Fruit fly (Drosophila melanogaster) whole organism, embryonic: ENCODE results near the gene CG34117.

ENCODE experiments used
- B-H1 ChIP-seq: fragments of 200-800 bp; sonication (Bioruptor generic); IDR thresholded peaks from 3 replicates; pipeline ENCODE4 v1.3.6; 2022; ENCODE audit warnings: missing biosample characterization, missing genetic modification characterization
- C15 ChIP-seq: fragments of 200-800 bp; sonication (Bioruptor generic); IDR thresholded peaks from 3 replicates; pipeline ENCODE4 v1.3.6; 2022; ENCODE audit warnings: missing biosample characterization, missing genetic modification characterization
- CG10267 ChIP-seq: fragments of 200-800 bp; sonication (Bioruptor generic); optimal IDR thresholded peaks from 2 replicates; lab custom pipeline; 2018; ENCODE audit warnings: missing biosample characterization, mild to moderate bottlenecking, missing genetic modification characterization, moderate library complexity
- CG1233 ChIP-seq: fragments of 200-800 bp; sonication (Bioruptor generic); optimal IDR thresholded peaks from 4 replicates; lab custom pipeline; 2018; ENCODE audit warnings: missing biosample characterization, mild to moderate bottlenecking, missing genetic modification characterization
- CG14441 ChIP-seq: fragments of 200-800 bp; sonication (Bioruptor generic); IDR thresholded peaks from 2 replicates; pipeline ENCODE4 v1.3.6; 2022; ENCODE audit warnings: missing biosample characterization, missing genetic modification characterization
- CG17361 ChIP-seq: fragments of 200-800 bp; sonication (Bioruptor generic); IDR thresholded peaks from 3 replicates; pipeline ENCODE4 v1.3.6; 2022; ENCODE audit warnings: missing biosample characterization, missing genetic modification characterization
- CG17385 ChIP-seq: fragments of 200-800 bp; sonication (Bioruptor generic); optimal IDR thresholded peaks from 3 replicates; lab custom pipeline; 2018; ENCODE audit warnings: missing biosample characterization, mild to moderate bottlenecking, missing genetic modification characterization
- CG17568 ChIP-seq: fragments of 200-800 bp; sonication (Bioruptor generic); optimal IDR thresholded peaks from 2 replicates; lab custom pipeline; 2018; ENCODE audit warnings: missing biosample characterization, mild to moderate bottlenecking, missing genetic modification characterization, moderate library complexity
- CG1832 ChIP-seq: fragments of 200-800 bp; sonication (Bioruptor generic); optimal IDR thresholded peaks from 2 replicates; lab custom pipeline; 2017; ENCODE audit warnings: missing biosample characterization, mild to moderate bottlenecking, missing genetic modification characterization, inconsistent platforms
- CG18476 ChIP-seq: fragments of 200-800 bp; sonication (Bioruptor generic); optimal IDR thresholded peaks from 2 replicates; lab custom pipeline; 2016; ENCODE audit warnings: missing biosample characterization, mild to moderate bottlenecking, missing genetic modification characterization
- CG2129 ChIP-seq: fragments of 200-800 bp; sonication (Bioruptor generic); IDR thresholded peaks from 2 replicates; pipeline ENCODE4 v1.3.6; 2022; ENCODE audit warnings: missing biosample characterization, missing genetic modification characterization; ENCODE audit not compliant: partially characterized antibody
- CG3065 ChIP-seq: fragments of 200-800 bp; sonication (Bioruptor generic); optimal IDR thresholded peaks from 2 replicates; lab custom pipeline; 2016; ENCODE audit warnings: missing biosample characterization, missing genetic modification characterization
- CG3163 ChIP-seq: fragments of 200-800 bp; sonication (Bioruptor generic); optimal IDR thresholded peaks from 3 replicates; lab custom pipeline; 2016; ENCODE audit warnings: missing biosample characterization, missing genetic modification characterization
- CG3838 ChIP-seq: fragments of 200-800 bp; sonication (Bioruptor generic); optimal IDR thresholded peaks from 3 replicates; lab custom pipeline; 2016; ENCODE audit warnings: missing biosample characterization, missing genetic modification characterization
- CG4854 ChIP-seq: fragments of 200-800 bp; sonication (Bioruptor generic); optimal IDR thresholded peaks from 2 replicates; lab custom pipeline; 2016; ENCODE audit warnings: missing biosample characterization, missing genetic modification characterization, inconsistent platforms
- CG5245 ChIP-seq: fragments of 200-800 bp; sonication (Bioruptor generic); optimal IDR thresholded peaks from 3 replicates; lab custom pipeline; 2016; ENCODE audit warnings: missing biosample characterization, missing genetic modification characterization
- CG6813 ChIP-seq: fragments of 200-800 bp; sonication (Bioruptor generic); optimal IDR thresholded peaks from 2 replicates; lab custom pipeline; 2017; ENCODE audit warnings: missing biosample characterization, missing genetic modification characterization, mild to moderate bottlenecking, moderate library complexity, missing genetic modification reagents
- CG9215 ChIP-seq: fragments of 200-800 bp; sonication (Bioruptor generic); IDR thresholded peaks from 2 replicates; pipeline ENCODE4 v1.3.6; 2022; ENCODE audit warnings: missing biosample characterization, missing genetic modification characterization
- Dfd ChIP-seq, 2 experiments: fragments of >200 bp; optimal IDR thresholded peaks; 2 replicates each; lab custom pipeline; 2017; ENCODE audit warnings: missing biosample characterization in 2 of 2, missing genetic modification characterization in 2 of 2
- E2f1 ChIP-seq: fragments of 200-800 bp; sonication (Bioruptor generic); IDR thresholded peaks from 2 replicates; pipeline ENCODE4 v1.3.6; 2022; ENCODE audit warnings: missing biosample characterization, missing genetic modification characterization
- Gsc ChIP-seq: fragments of 200-800 bp; sonication (Bioruptor generic); IDR thresholded peaks from 2 replicates; pipeline ENCODE4 v1.3.6; 2022; ENCODE audit warnings: missing biosample characterization, missing genetic modification characterization
- HLH54F ChIP-seq: fragments of 200-800 bp; sonication (Bioruptor generic); optimal IDR thresholded peaks from 3 replicates; lab custom pipeline; 2016; ENCODE audit warnings: missing biosample characterization, missing genetic modification characterization
- Hmx ChIP-seq: fragments of 200-800 bp; sonication (Bioruptor generic); optimal IDR thresholded peaks from 2 replicates; lab custom pipeline; 2016; ENCODE audit warnings: missing biosample characterization, missing genetic modification characterization
- Lhr ChIP-seq: fragments of 200-800 bp; sonication (Bioruptor generic); optimal IDR thresholded peaks from 3 replicates; lab custom pipeline; 2017; ENCODE audit warnings: mild to moderate bottlenecking, missing biosample characterization, missing genetic modification reagents, missing genetic modification characterization
- Meics ChIP-seq: fragments of 200-800 bp; sonication (Bioruptor generic); optimal IDR thresholded peaks from 2 replicates; lab custom pipeline; 2017; ENCODE audit warnings: missing biosample characterization, mild to moderate bottlenecking, missing genetic modification characterization
- Nf-YA ChIP-seq: fragments of 200-800 bp; sonication (Bioruptor generic); IDR thresholded peaks from 2 replicates; pipeline ENCODE4 v1.3.6; 2022; ENCODE audit warnings: missing biosample characterization, missing genetic modification characterization
- Sox102F ChIP-seq: fragments of 200-800 bp; sonication (Bioruptor generic); optimal IDR thresholded peaks from 2 replicates; lab custom pipeline; 2018; ENCODE audit warnings: missing biosample characterization, mild to moderate bottlenecking, missing genetic modification characterization, moderate library complexity
- Sry-β ChIP-seq: fragments of 200-800 bp; sonication (Bioruptor generic); optimal IDR thresholded peaks from 2 replicates; lab custom pipeline; 2018; ENCODE audit warnings: missing biosample characterization, mild to moderate bottlenecking, missing genetic modification characterization, moderate library complexity
- Tbp ChIP-seq: fragments of >200 bp; optimal IDR thresholded peaks from 2 replicates; lab custom pipeline; 2018; ENCODE audit warnings: missing biosample characterization, missing genetic modification characterization
- Trl ChIP-seq, 3 experiments: fragments of >200 bp in 2 of 3; fragments of 200-800 bp in 1 of 3; sonication (Bioruptor generic) in 1 of 3; optimal IDR thresholded peaks; 2 replicates in 1 of 3; 3 replicates in 2 of 3; lab custom pipeline; 2016 to 2017; ENCODE audit warnings: missing biosample characterization in 1 of 3, missing genetic modification characterization in 1 of 3
- Usf ChIP-seq: fragments of 200-800 bp; sonication (Bioruptor generic); optimal IDR thresholded peaks from 2 replicates; lab custom pipeline; 2017; ENCODE audit warnings: missing genotype, missing biosample characterization, missing genetic modification characterization
- Vsx1 ChIP-seq: fragments of 200-800 bp; sonication (Bioruptor generic); optimal IDR thresholded peaks from 2 replicates; lab custom pipeline; 2017; ENCODE audit warnings: missing biosample characterization, mild to moderate bottlenecking, missing genetic modification characterization, missing genetic modification reagents
- Xbp1 ChIP-seq: fragments of 200-800 bp; sonication (Bioruptor generic); optimal IDR thresholded peaks from 3 replicates; lab custom pipeline; 2016; ENCODE audit warnings: missing biosample characterization, mild to moderate bottlenecking, missing genetic modification characterization
- cwo ChIP-seq: fragments of 200-800 bp; sonication (Bioruptor generic); optimal IDR thresholded peaks from 3 replicates; lab custom pipeline; 2017; ENCODE audit warnings: missing biosample characterization, missing genetic modification characterization, mild to moderate bottlenecking, moderate library complexity, missing genetic modification reagents
- da ChIP-seq: fragments of 200-800 bp; sonication (Bioruptor generic); optimal IDR thresholded peaks from 2 replicates; lab custom pipeline; 2016; ENCODE audit warnings: missing biosample characterization, missing genetic modification characterization
- dmrt99B ChIP-seq: fragments of 200-800 bp; sonication (Bioruptor generic); optimal IDR thresholded peaks from 2 replicates; lab custom pipeline; 2018; ENCODE audit warnings: missing biosample characterization, mild to moderate bottlenecking, missing genetic modification characterization, moderate library complexity
- exex ChIP-seq: fragments of 200-800 bp; sonication (Bioruptor generic); optimal IDR thresholded peaks from 4 replicates; lab custom pipeline; 2018; ENCODE audit warnings: missing biosample characterization, mild to moderate bottlenecking, missing genetic modification characterization, moderate library complexity
- gro ChIP-seq: fragments of 200-800 bp; sonication (Bioruptor generic); optimal IDR thresholded peaks from 2 replicates; lab custom pipeline; 2016; ENCODE audit warnings: missing biosample characterization, missing genetic modification characterization
- gsb-n ChIP-seq: fragments of 200-800 bp; sonication (Bioruptor generic); optimal IDR thresholded peaks from 3 replicates; lab custom pipeline; 2018; ENCODE audit warnings: missing biosample characterization, mild to moderate bottlenecking, missing genetic modification characterization
- h ChIP-seq: fragments of >200 bp; optimal IDR thresholded peaks from 2 replicates; lab custom pipeline; 2017
- knrl ChIP-seq: fragments of 200-800 bp; sonication (Bioruptor generic); IDR thresholded peaks from 3 replicates; pipeline ENCODE4 v1.3.6; 2022; ENCODE audit warnings: missing biosample characterization, missing genetic modification characterization; ENCODE audit not compliant: partially characterized antibody
- mirr ChIP-seq: fragments of 200-800 bp; sonication (Bioruptor generic); optimal IDR thresholded peaks from 3 replicates; lab custom pipeline; 2018; ENCODE audit warnings: missing biosample characterization, mild to moderate bottlenecking, missing genetic modification characterization
- odd ChIP-seq: fragments of 200-800 bp; sonication (Bioruptor generic); optimal IDR thresholded peaks from 2 replicates; lab custom pipeline; 2017; ENCODE audit warnings: missing biosample characterization, mild to moderate bottlenecking, missing genetic modification characterization
- pfk ChIP-seq: fragments of 200-800 bp; sonication (Bioruptor generic); optimal IDR thresholded peaks from 2 replicates; lab custom pipeline; 2018; ENCODE audit warnings: missing biosample characterization, mild to moderate bottlenecking, missing genetic modification characterization, moderate library complexity
- ranshi ChIP-seq: fragments of 200-800 bp; sonication (Bioruptor generic); IDR thresholded peaks from 2 replicates; pipeline ENCODE4 v1.3.6; 2022; ENCODE audit warnings: missing biosample characterization, missing genetic modification characterization
- run ChIP-seq: fragments of 200-800 bp; sonication (Bioruptor generic); optimal IDR thresholded peaks from 3 replicates; lab custom pipeline; 2018; ENCODE audit warnings: missing biosample characterization, mild to moderate bottlenecking, missing genetic modification characterization
- scrt ChIP-seq: fragments of 200-800 bp; sonication (Bioruptor generic); optimal IDR thresholded peaks from 2 replicates; lab custom pipeline; 2018; ENCODE audit warnings: missing biosample characterization, mild to moderate bottlenecking, missing genetic modification characterization, moderate library complexity
- seq ChIP-seq: fragments of 200-800 bp; sonication (Bioruptor generic); IDR thresholded peaks from 2 replicates; pipeline ENCODE4 v1.3.6; 2022; ENCODE audit warnings: missing biosample characterization, missing genetic modification characterization
- slou ChIP-seq: fragments of 200-800 bp; sonication (Bioruptor generic); optimal IDR thresholded peaks from 3 replicates; lab custom pipeline; 2016; ENCODE audit warnings: missing biosample characterization, missing genetic modification characterization
- tna ChIP-seq: fragments of 200-800 bp; sonication (Bioruptor generic); IDR thresholded peaks from 2 replicates; pipeline ENCODE4 v1.3.6; 2022; ENCODE audit warnings: missing biosample characterization, missing genetic modification characterization; ENCODE audit not compliant: partially characterized antibody
- trh ChIP-seq: fragments of 200-800 bp; sonication (Bioruptor generic); optimal IDR thresholded peaks from 2 replicates; lab custom pipeline; 2016; ENCODE audit warnings: missing biosample characterization, missing genetic modification characterization

CG34117 gene

dm6 chr3R:9428189-9428699 lies 28.4 kb upstream of the CG34117 start:
- TF ChIP-seq Meics (GFP tag; lab: Kevin White, UChicago) = peak; percentile 38
- no peak for TF ChIP-seq da (GFP tag; lab: Kevin White, UChicago)
- no peak for TF ChIP-seq CG14441
- TF ChIP-seq dmrt99B (tag; lab: Kevin White, UChicago) = peak; percentile 29
- no peak for TF ChIP-seq trh (GFP tag; lab: Kevin White, UChicago)
- no peak for TF ChIP-seq knrl
- no peak for TF ChIP-seq CG4854 (GFP tag; lab: Kevin White, UChicago)
- peak; percentile 70 for TF ChIP-seq CG17568 (GFP tag; lab: Kevin White, UChicago)
- no peak for TF ChIP-seq Tbp (GFP tag; lab: Kevin White, UChicago)
- no peak for TF ChIP-seq gsb-n (tag; lab: Kevin White, UChicago)
- TF ChIP-seq CG1233 = no peak
- TF ChIP-seq seq (GFP tag; lab: Robert Waterston, UW) = no peak; the same call in 1 of the 2 replicates
- TF ChIP-seq gro (GFP tag; lab: Kevin White, UChicago) = peak; percentile 79
- TF ChIP-seq HLH54F (GFP tag; lab: Kevin White, UChicago) = no peak
- TF ChIP-seq C15 (GFP tag; lab: Robert Waterston, UW) = no peak
- TF ChIP-seq E2f1 (GFP tag; lab: Robert Waterston, UW) = no peak
- peak; percentile 8 for TF ChIP-seq scrt (GFP tag; lab: Kevin White, UChicago)
- TF ChIP-seq Xbp1 (GFP tag; lab: Kevin White, UChicago) = no peak
- TF ChIP-seq Nf-YA (GFP tag; lab: Robert Waterston, UW) = no peak
- TF ChIP-seq CG1832 = peak; percentile 70
- peak; percentile 49 for TF ChIP-seq Vsx1 (GFP tag; lab: Kevin White, UChicago)
- no peak for TF ChIP-seq CG2129 (GFP tag; lab: Robert Waterston, UW)
- TF ChIP-seq tna (GFP tag; lab: Robert Waterston, UW) = no peak
- peak; percentile 66 for TF ChIP-seq pfk (GFP tag; lab: Kevin White, UChicago)
- TF ChIP-seq mirr = peak; percentile 89
- peak; percentile 99 to 100 for TF ChIP-seq Trl (optimal IDR thresholded peaks at IDR 0.05; lab: Kevin White, UChicago)
- TF ChIP-seq Trl (GFP tag; optimal IDR thresholded peaks at IDR 0.05; lab: Kevin White, UChicago) = peak; percentile 62
- TF ChIP-seq Usf (GFP tag; lab: Kevin White, UChicago) = no peak
- TF ChIP-seq slou (GFP tag; lab: Kevin White, UChicago) = no peak
- TF ChIP-seq h (lab: Kevin White, UChicago) = no peak
- TF ChIP-seq CG3163 (GFP tag; lab: Kevin White, UChicago) = peak; percentile 21
- TF ChIP-seq CG5245 (GFP tag; lab: Kevin White, UChicago) = no peak
- no peak for TF ChIP-seq Sry-β (GFP tag; lab: Kevin White, UChicago)
- peak; percentile 38 for TF ChIP-seq exex (tag; lab: Kevin White, UChicago)
- TF ChIP-seq B-H1 (GFP tag; lab: Robert Waterston, UW) = no peak; the same call in 2 of the 3 replicates
- no peak for TF ChIP-seq Sox102F (GFP tag; lab: Kevin White, UChicago)
- no peak for TF ChIP-seq CG3065 (GFP tag; lab: Kevin White, UChicago)
- no peak for TF ChIP-seq Gsc
- TF ChIP-seq CG3838 (GFP tag; lab: Kevin White, UChicago) = no peak
- peak; percentile 23 for TF ChIP-seq cwo (GFP tag; lab: Kevin White, UChicago)
- TF ChIP-seq CG17385 (GFP tag; lab: Kevin White, UChicago) = peak; percentile 58
- TF ChIP-seq odd (GFP tag; lab: Kevin White, UChicago) = peak; percentile 58
- TF ChIP-seq CG18476 (GFP tag; lab: Kevin White, UChicago) = no peak
- TF ChIP-seq CG17361 (GFP tag; lab: Robert Waterston, UW) = no peak
- TF ChIP-seq CG10267 (tag; lab: Kevin White, UChicago) = no peak
- TF ChIP-seq Lhr (GFP tag; lab: Kevin White, UChicago) = no peak
- peak; percentile 31; the same call in 1 of the 2 replicates for TF ChIP-seq ranshi
- TF ChIP-seq CG9215 (GFP tag; lab: Robert Waterston, UW) = no peak
- no peak for TF ChIP-seq Hmx (GFP tag; lab: Kevin White, UChicago)
- no peak for TF ChIP-seq run (tag; lab: Kevin White, UChicago)
- TF ChIP-seq Dfd (GFP tag; optimal IDR thresholded peaks at IDR 0.05; lab: Kevin White, UChicago) = no peak
- peak; percentile 84 for TF ChIP-seq CG6813 (GFP tag; lab: Kevin White, UChicago)
